Fruit fly (Drosophila melanogaster) whole organism, prepupa: ENCODE measurements around the gene CG34300.

Source experiments
- CG10631 ChIP-seq: fragments of 200-800 bp; sonication (Bioruptor generic); optimal IDR thresholded peaks from 2 replicates; lab custom pipeline; 2016; ENCODE audit warnings: missing biosample characterization, missing genetic modification characterization
- CG10669 ChIP-seq: fragments of 200-800 bp; sonication (Bioruptor generic); optimal IDR thresholded peaks from 3 replicates; lab custom pipeline; 2018; ENCODE audit warnings: missing biosample characterization, mild to moderate bottlenecking, missing genetic modification characterization, moderate library complexity
- CG11762 ChIP-seq: fragments of 200-800 bp; sonication (Bioruptor generic); optimal IDR thresholded peaks from 3 replicates; lab custom pipeline; 2016; ENCODE audit warnings: missing biosample characterization, missing genetic modification characterization; ENCODE audit not compliant: insufficient read depth
- CG11902 ChIP-seq: fragments of 200-800 bp; sonication (Bioruptor generic); optimal IDR thresholded peaks from 3 replicates; lab custom pipeline; 2016; ENCODE audit warnings: missing biosample characterization, missing genetic modification characterization
- CG15336 ChIP-seq: fragments of 200-800 bp; sonication (Bioruptor generic); IDR thresholded peaks from 2 replicates; pipeline ENCODE4 v1.3.6; 2022; ENCODE audit warnings: missing biosample characterization, missing genetic modification characterization
- CG1621 ChIP-seq: fragments of 200-800 bp; sonication (Bioruptor generic); optimal IDR thresholded peaks from 3 replicates; lab custom pipeline; 2018; ENCODE audit warnings: missing biosample characterization, mild to moderate bottlenecking, missing genetic modification characterization
- CG3032 ChIP-seq: fragments of 200-800 bp; optimal IDR thresholded peaks from 2 replicates; lab custom pipeline; 2019; ENCODE audit warnings: missing biosample characterization, mild to moderate bottlenecking, missing genetic modification characterization, moderate library complexity
- CG32006 ChIP-seq: fragments of 200-800 bp; sonication (Bioruptor generic); optimal IDR thresholded peaks from 3 replicates; lab custom pipeline; 2017; ENCODE audit warnings: missing biosample characterization, mild to moderate bottlenecking, missing genetic modification characterization
- CG34406 ChIP-seq: fragments of 200-800 bp; sonication (Bioruptor generic); optimal IDR thresholded peaks from 3 replicates; lab custom pipeline; 2016; ENCODE audit warnings: missing biosample characterization, missing genetic modification characterization
- CG3919 ChIP-seq: fragments of 200-800 bp; sonication (Bioruptor generic); optimal IDR thresholded peaks from 3 replicates; lab custom pipeline; 2016; ENCODE audit warnings: missing biosample characterization, missing genetic modification characterization
- CG4318 ChIP-seq: fragments of 200-800 bp; sonication (Bioruptor generic); optimal IDR thresholded peaks from 3 replicates; lab custom pipeline; 2017; ENCODE audit warnings: missing biosample characterization, mild to moderate bottlenecking, missing genetic modification characterization
- CG6163 ChIP-seq: fragments of 200-800 bp; sonication (Bioruptor generic); IDR thresholded peaks from 3 replicates; pipeline ENCODE4 v1.3.6; 2022; ENCODE audit warnings: missing biosample characterization, missing genetic modification characterization
- CG6276 ChIP-seq: fragments of 200-800 bp; sonication (Bioruptor generic); optimal IDR thresholded peaks from 2 replicates; lab custom pipeline; 2017; ENCODE audit warnings: missing biosample characterization, mild to moderate bottlenecking, missing genetic modification characterization
- CG6792 ChIP-seq: fragments of 200-800 bp; sonication (Bioruptor generic); optimal IDR thresholded peaks from 3 replicates; lab custom pipeline; 2016; ENCODE audit warnings: missing biosample characterization, missing genetic modification characterization
- CG6808 ChIP-seq: fragments of 200-800 bp; sonication (Bioruptor generic); optimal IDR thresholded peaks from 3 replicates; lab custom pipeline; 2017; ENCODE audit warnings: missing biosample characterization, missing genetic modification characterization, mild to moderate bottlenecking, moderate library complexity, missing genetic modification reagents
- CG6854 ChIP-seq: fragments of 200-800 bp; sonication (Bioruptor generic); optimal IDR thresholded peaks from 2 replicates; lab custom pipeline; 2017; ENCODE audit warnings: missing biosample characterization, mild to moderate bottlenecking, missing genetic modification characterization
- CG7368 ChIP-seq: fragments of 200-800 bp; sonication (Bioruptor generic); optimal IDR thresholded peaks from 3 replicates; lab custom pipeline; 2016; ENCODE audit warnings: missing biosample characterization, missing genetic modification characterization
- CG8632 ChIP-seq: fragments of 200-800 bp; sonication (Bioruptor generic); optimal IDR thresholded peaks from 3 replicates; lab custom pipeline; 2016; ENCODE audit warnings: missing biosample characterization, missing genetic modification characterization
- CG9139 ChIP-seq: fragments of 200-800 bp; sonication (Bioruptor generic); optimal IDR thresholded peaks from 3 replicates; lab custom pipeline; 2017; ENCODE audit warnings: missing biosample characterization, mild to moderate bottlenecking, missing genetic modification characterization
- Eip75B ChIP-seq: fragments of 200-800 bp; sonication (Bioruptor generic); optimal IDR thresholded peaks from 3 replicates; lab custom pipeline; 2016; ENCODE audit warnings: missing biosample characterization, missing genetic modification characterization
- Eip78C ChIP-seq: fragments of 200-800 bp; sonication (Bioruptor generic); peaks from one replicate; lab custom pipeline; 2016; ENCODE audit warnings: missing biosample characterization, missing genetic modification characterization
- Ets96B ChIP-seq: fragments of 200-800 bp; optimal IDR thresholded peaks from 2 replicates; lab custom pipeline; 2019; ENCODE audit warnings: missing biosample characterization, mild to moderate bottlenecking, missing genetic modification characterization, moderate library complexity
- Gug ChIP-seq: fragments of 200-800 bp; sonication (Bioruptor generic); IDR thresholded peaks from 2 replicates; pipeline ENCODE4 v1.3.6; 2022; ENCODE audit warnings: missing biosample characterization, missing genetic modification characterization
- Hr39 ChIP-seq: fragments of 200-800 bp; sonication (Bioruptor generic); optimal IDR thresholded peaks from 2 replicates; lab custom pipeline; 2016; ENCODE audit warnings: missing biosample characterization, missing genetic modification characterization
- Hr4 ChIP-seq: fragments of 200-800 bp; sonication (Bioruptor generic); optimal IDR thresholded peaks from 3 replicates; lab custom pipeline; 2016; ENCODE audit warnings: missing biosample characterization, missing genetic modification characterization
- Lpt ChIP-seq: fragments of 200-800 bp; sonication (Bioruptor generic); optimal IDR thresholded peaks from 3 replicates; lab custom pipeline; 2016; ENCODE audit warnings: missing biosample characterization, missing genetic modification characterization
- Met ChIP-seq: fragments of 200-800 bp; sonication (Bioruptor generic); optimal IDR thresholded peaks from 3 replicates; lab custom pipeline; 2016; ENCODE audit warnings: missing biosample characterization, missing genetic modification characterization
- OdsH ChIP-seq: fragments of 200-800 bp; sonication (Bioruptor generic); optimal IDR thresholded peaks from 3 replicates; lab custom pipeline; 2016; ENCODE audit warnings: missing biosample characterization, missing genetic modification characterization
- Smox ChIP-seq: fragments of 200-800 bp; sonication (Bioruptor generic); optimal IDR thresholded peaks from 3 replicates; lab custom pipeline; 2016; ENCODE audit warnings: missing biosample characterization, missing genetic modification characterization
- Sox14 ChIP-seq: fragments of 200-800 bp; sonication (Bioruptor generic); optimal IDR thresholded peaks from 3 replicates; lab custom pipeline; 2016; ENCODE audit warnings: missing biosample characterization, missing genetic modification characterization
- Sox15 ChIP-seq: fragments of 200-800 bp; sonication (Bioruptor generic); optimal IDR thresholded peaks from 3 replicates; lab custom pipeline; 2016; ENCODE audit warnings: missing biosample characterization, missing genetic modification characterization
- achi ChIP-seq: fragments of 200-800 bp; sonication (Bioruptor generic); optimal IDR thresholded peaks from 3 replicates; lab custom pipeline; 2016; ENCODE audit warnings: missing biosample characterization, missing genetic modification characterization
- acj6 ChIP-seq: fragments of 200-800 bp; sonication (Bioruptor generic); optimal IDR thresholded peaks from 3 replicates; lab custom pipeline; 2016; ENCODE audit warnings: missing biosample characterization, missing genetic modification characterization
- dac ChIP-seq: fragments of 200-800 bp; sonication (Bioruptor generic); optimal IDR thresholded peaks from 2 replicates; lab custom pipeline; 2017; ENCODE audit warnings: missing biosample characterization, mild to moderate bottlenecking, missing genetic modification characterization
- eg ChIP-seq: fragments of 200-800 bp; sonication (Bioruptor generic); IDR thresholded peaks from 3 replicates; pipeline ENCODE4 v1.3.6; 2022; ENCODE audit warnings: missing biosample characterization, missing genetic modification characterization
- esn ChIP-seq: fragments of 200-800 bp; sonication (Bioruptor generic); optimal IDR thresholded peaks from 2 replicates; lab custom pipeline; 2016; ENCODE audit warnings: missing biosample characterization, mild to moderate bottlenecking, missing genetic modification characterization, moderate library complexity
- fd85E ChIP-seq: fragments of 200-800 bp; sonication (Bioruptor generic); optimal IDR thresholded peaks from 3 replicates; lab custom pipeline; 2016; ENCODE audit warnings: missing biosample characterization, missing genetic modification characterization
- fkh ChIP-seq: fragments of 200-800 bp; sonication (Bioruptor generic); optimal IDR thresholded peaks from 3 replicates; lab custom pipeline; 2017; ENCODE audit warnings: missing biosample characterization, mild to moderate bottlenecking, missing genetic modification characterization, moderate library complexity
- lz ChIP-seq: fragments of 200-800 bp; sonication (Bioruptor generic); optimal IDR thresholded peaks from 3 replicates; lab custom pipeline; 2016; ENCODE audit warnings: missing biosample characterization, missing genetic modification characterization
- net ChIP-seq: fragments of 200-800 bp; sonication (Bioruptor generic); optimal IDR thresholded peaks from 3 replicates; lab custom pipeline; 2016; ENCODE audit warnings: missing biosample characterization, missing genetic modification characterization
- pdm3 ChIP-seq: fragments of 200-800 bp; sonication (Bioruptor generic); optimal IDR thresholded peaks from 3 replicates; lab custom pipeline; 2016; ENCODE audit warnings: missing biosample characterization, missing genetic modification characterization
- salr ChIP-seq, 2 experiments: fragments of 200-800 bp; sonication (Bioruptor generic); optimal IDR thresholded peaks; 3 replicates each; lab custom pipeline; 2016 to 2018; ENCODE audit warnings: missing biosample characterization in 2 of 2, missing genetic modification characterization in 2 of 2, mild to moderate bottlenecking in 1 of 2
- spab ChIP-seq: fragments of 200-800 bp; sonication (Bioruptor generic); optimal IDR thresholded peaks from 2 replicates; lab custom pipeline; 2017; ENCODE audit warnings: missing biosample characterization, mild to moderate bottlenecking, missing genetic modification characterization, missing genetic modification reagents
- ss ChIP-seq, 2 experiments: fragments of 200-800 bp; sonication (Bioruptor generic); optimal IDR thresholded peaks; 2 replicates in 1 of 2; 3 replicates in 1 of 2; lab custom pipeline; 2017 to 2018; ENCODE audit warnings: mild to moderate bottlenecking in 2 of 2, missing biosample characterization in 2 of 2, missing genetic modification characterization in 2 of 2, moderate library complexity in 1 of 2
- topi ChIP-seq: fragments of 200-800 bp; sonication (Bioruptor generic); optimal IDR thresholded peaks from 3 replicates; lab custom pipeline; 2016; ENCODE audit warnings: missing biosample characterization, missing genetic modification characterization
- vri ChIP-seq: fragments of 200-800 bp; sonication (Bioruptor generic); optimal IDR thresholded peaks from 3 replicates; lab custom pipeline; 2016; ENCODE audit warnings: missing biosample characterization, mild to moderate bottlenecking, missing genetic modification characterization

Gene CG34300

DNA sequence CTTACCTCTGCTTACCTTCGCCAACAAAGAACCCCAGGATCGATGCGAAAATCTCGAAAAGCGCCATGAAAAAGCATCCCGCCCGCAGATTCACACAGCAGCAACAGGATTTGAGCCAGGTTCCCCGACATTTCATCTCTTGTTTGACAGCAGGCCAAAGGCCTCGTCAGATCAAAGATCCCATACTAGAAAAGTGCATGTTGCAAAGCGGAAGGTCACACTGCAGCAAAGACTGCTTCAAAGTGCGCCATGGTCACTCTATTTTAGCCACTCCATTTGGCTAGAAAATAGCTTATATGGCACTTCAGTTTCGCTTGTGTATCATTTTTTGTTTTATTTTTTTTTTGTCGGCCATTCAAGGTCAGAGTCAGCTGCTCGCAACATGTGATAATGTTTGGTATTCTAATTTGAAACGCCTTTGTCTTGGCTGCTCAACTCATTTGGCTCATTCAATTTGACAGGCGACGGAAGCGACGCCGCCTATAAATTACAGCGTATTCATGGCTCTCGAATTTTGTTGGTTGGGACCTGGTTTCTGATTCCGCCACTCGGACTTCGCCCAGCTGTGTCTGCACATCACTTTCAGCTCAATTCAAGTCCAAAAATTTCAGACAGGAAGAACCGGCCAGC is at the start of gene CG34300:
TSS of gene CG34300 (minus strand) at position 136 of the 630 bp plus-strand sequence.
- no peak for TF ChIP-seq CG11762
- no peak for TF ChIP-seq Lpt
- no peak for TF ChIP-seq dac (GFP tag; lab: Kevin White, UChicago)
- TF ChIP-seq Smox (GFP tag; lab: Kevin White, UChicago), result no peak
- TF ChIP-seq CG4318 (GFP tag; lab: Kevin White, UChicago), result no peak
- no peak for TF ChIP-seq CG34406 (GFP tag; lab: Kevin White, UChicago)

dm6 chr3R:30354729-30355128 is 48.3 kb upstream of the CG34300 start:
- TF ChIP-seq CG1621 (peak; percentile 18), Eip78C (GFP tag; lab: Kevin White, UChicago) (peak; percentile 66), pdm3 (GFP tag; lab: Kevin White, UChicago) (peak; percentile 24), CG3032 (tag; lab: Kevin White, UChicago) (peak; percentile 12), lz (GFP tag; lab: Kevin White, UChicago) (no peak), Hr39 (GFP tag; lab: Kevin White, UChicago) (peak; percentile 14), Ets96B (tag; lab: Kevin White, UChicago) (peak; percentile 54), Eip75B (GFP tag; lab: Kevin White, UChicago) (peak; percentile 45), CG4318 (GFP tag; lab: Kevin White, UChicago) (peak; percentile 21), acj6 (peak; percentile 3), spab (GFP tag; lab: Kevin White, UChicago) (peak; percentile 6), CG10669 (peak; percentile 42), CG11762 (no peak), Sox14 (GFP tag; lab: Kevin White, UChicago) (peak; percentile 25), CG6854 (GFP tag; lab: Kevin White, UChicago) (no peak), OdsH (GFP tag; lab: Kevin White, UChicago) (peak; percentile 1), salr (GFP tag; optimal IDR thresholded peaks at IDR 0.05; lab: Kevin White, UChicago) (peak in 1 of 2 experiments; percentile 39), CG6276 (GFP tag; lab: Kevin White, UChicago) (peak; percentile 25), CG9139 (GFP tag; lab: Kevin White, UChicago) (peak; percentile 9), Met (GFP tag; lab: Kevin White, UChicago) (peak; percentile 1), CG32006 (GFP tag; lab: Kevin White, UChicago) (peak; percentile 56), fd85E (GFP tag; lab: Kevin White, UChicago) (no peak), net (GFP tag; lab: Kevin White, UChicago) (no peak), Hr4 (GFP tag; lab: Kevin White, UChicago) (peak; percentile 47), CG15336 (GFP tag; lab: Robert Waterston, UW) (peak; percentile 40; the same call in 1 of the 2 replicates), topi (GFP tag; lab: Kevin White, UChicago) (peak; percentile 15), ss (GFP tag; optimal IDR thresholded peaks at IDR 0.05; lab: Kevin White, UChicago) (peak in 1 of 2 experiments; percentile 10), CG3919 (peak; percentile 34), CG10631 (peak; percentile 40), vri (no peak), CG8632 (no peak), CG6792 (GFP tag; lab: Kevin White, UChicago) (no peak), CG7368 (GFP tag; lab: Kevin White, UChicago) (peak; percentile 13), esn (GFP tag; lab: Kevin White, UChicago) (peak; percentile 5)

DNA sequence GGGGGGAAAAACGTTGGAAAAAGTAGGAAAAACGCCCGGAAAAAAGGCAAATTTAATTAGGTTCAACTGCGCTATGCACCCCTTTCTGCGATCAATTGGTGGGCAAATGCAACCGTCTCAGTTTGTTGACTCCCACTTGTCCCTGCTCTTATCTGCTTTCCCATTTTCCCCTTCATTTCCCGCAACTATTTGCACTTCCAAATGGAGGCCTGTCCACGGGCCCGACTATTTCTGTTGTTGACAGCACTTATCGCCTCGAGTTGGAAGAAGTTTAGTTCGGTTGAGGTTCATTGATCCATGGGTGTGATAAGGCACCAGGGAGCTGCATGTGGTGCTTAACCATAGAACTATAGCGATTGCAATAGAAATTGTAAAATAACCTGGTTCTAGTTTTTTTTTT is 46.2 kb upstream of the CG34300 start:
- TF ChIP-seq Met (GFP tag; lab: Kevin White, UChicago) (no peak), achi (GFP tag; lab: Kevin White, UChicago) (no peak), CG15336 (GFP tag; lab: Robert Waterston, UW) (no peak), fd85E (GFP tag; lab: Kevin White, UChicago) (no peak), pdm3 (GFP tag; lab: Kevin White, UChicago) (no peak), CG6808 (GFP tag; lab: Kevin White, UChicago) (peak; percentile 22), eg (GFP tag; lab: Robert Waterston, UW) (0 out of 3 replicates have a peak, but pooled peaks have one; percentile 27), CG6854 (GFP tag; lab: Kevin White, UChicago) (no peak), CG11902 (GFP tag; lab: Kevin White, UChicago) (no peak), esn (GFP tag; lab: Kevin White, UChicago) (no peak), Lpt (no peak), Sox15 (no peak), CG6163 (GFP tag; lab: Robert Waterston, UW) (peak; percentile 56; the same call in 2 of the 3 replicates), CG10669 (no peak), lz (GFP tag; lab: Kevin White, UChicago) (no peak), fkh (GFP tag; lab: Kevin White, UChicago) (peak; percentile 55), salr (GFP tag; optimal IDR thresholded peaks at IDR 0.05; lab: Kevin White, UChicago) (no peak), Eip75B (GFP tag; lab: Kevin White, UChicago) (no peak), Gug (GFP tag; lab: Robert Waterston, UW) (0 out of 2 replicates have a peak, but pooled peaks have one; percentile 9), Eip78C (GFP tag; lab: Kevin White, UChicago) (peak; percentile 46)
